Worm (Caenorhabditis elegans): ENCODE measurements around the gene F17A2.13.

- no peak for TF ChIP-seq nfya-1 (tag; optimal IDR thresholded peaks at IDR 0.05)
- no peak for TF ChIP-seq lin-11 (tag; optimal IDR thresholded peaks at IDR 0.05)
- no peak for TF ChIP-seq gmeb-2 (tag; optimal IDR thresholded peaks at IDR 0.05)
- TF ChIP-seq pha-4 (tag; optimal IDR thresholded peaks at IDR 0.05): no peak
- no peak for TF ChIP-seq dmd-4 (tag; optimal IDR thresholded peaks at IDR 0.05; ENCODE audit: borderline replicate concordance)
- TF ChIP-seq hlh-6 (tag; optimal IDR thresholded peaks at IDR 0.05): no peak
- TF ChIP-seq unc-86 (tag; optimal IDR thresholded peaks at IDR 0.05): no peak
- no peak for TF ChIP-seq ceh-9 (tag; optimal IDR thresholded peaks at IDR 0.05)
- no peak for TF ChIP-seq hlh-8 (tag; optimal IDR thresholded peaks at IDR 0.05)
- TF ChIP-seq npax-4 (tag; optimal IDR thresholded peaks at IDR 0.05): no peak
- TF ChIP-seq Y22D7AL.16 (tag; optimal IDR thresholded peaks at IDR 0.05): no peak
- TF ChIP-seq madf-2 (tag; optimal IDR thresholded peaks at IDR 0.05): no peak
- no peak for TF ChIP-seq unc-55 (GFP tag; optimal IDR thresholded peaks at IDR 0.05)
- no peak for TF ChIP-seq pqm-1 (tag; optimal IDR thresholded peaks at IDR 0.05)
These were observed 27.2 kb upstream of the F17A2.13 start, which contains the start of gene W06D11.1 for ce11 chrX:12294263-12294662.
